Fruit fly (Drosophila melanogaster) whole organism, embryonic: ENCODE data around the gene Dop2R.
"Not testable (repeated sequence)": the region's sequence is repeated elsewhere in the genome, so short reads cannot be mapped to it uniquely, and the experiment has no call there.

Experiments used
- BEAF-32 ChIP-seq: fragments of 200-800 bp; sonication (Bioruptor generic); optimal IDR thresholded peaks from 3 replicates; lab custom pipeline; 2017; ENCODE audit warnings: missing biosample characterization, missing genetic modification characterization, mild to moderate bottlenecking, moderate library complexity, missing genetic modification reagents
- Bteb2 ChIP-seq: fragments of 200-800 bp; sonication (Bioruptor generic); optimal IDR thresholded peaks from 2 replicates; lab custom pipeline; 2016; ENCODE audit warnings: missing biosample characterization, missing genetic modification characterization
- CG10321 ChIP-seq: fragments of 200-800 bp; sonication (Bioruptor generic); IDR thresholded peaks from 2 replicates; pipeline ENCODE4 v1.3.6; 2022; ENCODE audit warnings: missing biosample characterization, missing genetic modification characterization
- CG11085 ChIP-seq: fragments of 200-800 bp; sonication (Bioruptor generic); IDR thresholded peaks from 2 replicates; pipeline ENCODE4 v1.3.6; 2022; ENCODE audit warnings: missing biosample characterization, missing genetic modification characterization
- CG12104 ChIP-seq: fragments of 200-800 bp; sonication (Bioruptor generic); optimal IDR thresholded peaks from 3 replicates; lab custom pipeline; 2016; ENCODE audit warnings: missing biosample characterization, missing genetic modification characterization
- CG12236 ChIP-seq: fragments of 200-800 bp; sonication (Bioruptor generic); optimal IDR thresholded peaks from 2 replicates; lab custom pipeline; 2016; ENCODE audit warnings: missing biosample characterization, missing genetic modification characterization
- CG13424 ChIP-seq: fragments of 200-800 bp; sonication (Bioruptor generic); optimal IDR thresholded peaks from 2 replicates; lab custom pipeline; 2019; ENCODE audit warnings: missing biosample characterization, mild to moderate bottlenecking, missing genetic modification characterization, moderate library complexity
- CG17328 ChIP-seq: fragments of 200-800 bp; sonication (Bioruptor generic); IDR thresholded peaks from 2 replicates; pipeline ENCODE4 v1.3.6; 2022; ENCODE audit warnings: missing biosample characterization, missing genetic modification characterization
- CG17829 ChIP-seq: fragments of 200-800 bp; optimal IDR thresholded peaks from 2 replicates; lab custom pipeline; 2019; ENCODE audit warnings: missing biosample characterization, mild to moderate bottlenecking, missing genetic modification characterization, moderate library complexity
- CG1792 ChIP-seq: fragments of 200-800 bp; sonication (Bioruptor generic); optimal IDR thresholded peaks from 2 replicates; lab custom pipeline; 2016; ENCODE audit warnings: missing biosample characterization, missing genetic modification characterization
- CG2202 ChIP-seq: fragments of 200-800 bp; sonication (Bioruptor generic); optimal IDR thresholded peaks from 2 replicates; lab custom pipeline; 2018; ENCODE audit warnings: missing biosample characterization, mild to moderate bottlenecking, missing genetic modification characterization
- CG3163 ChIP-seq: fragments of 200-800 bp; sonication (Bioruptor generic); optimal IDR thresholded peaks from 3 replicates; lab custom pipeline; 2016; ENCODE audit warnings: missing biosample characterization, missing genetic modification characterization
- CG3407 ChIP-seq: fragments of 200-800 bp; sonication (Bioruptor generic); optimal IDR thresholded peaks from 2 replicates; lab custom pipeline; 2018; ENCODE audit warnings: missing biosample characterization, mild to moderate bottlenecking, missing genetic modification characterization
- CG7357 ChIP-seq: fragments of 200-800 bp; sonication (Bioruptor generic); IDR thresholded peaks from 3 replicates; pipeline ENCODE4 v1.3.6; 2022; ENCODE audit warnings: missing biosample characterization, missing genetic modification characterization
- CG8924 ChIP-seq: fragments of 200-800 bp; optimal IDR thresholded peaks from 3 replicates; lab custom pipeline; 2019; ENCODE audit warnings: missing biosample characterization, mild to moderate bottlenecking, missing genetic modification characterization, moderate library complexity
- CG9215 ChIP-seq: fragments of 200-800 bp; sonication (Bioruptor generic); IDR thresholded peaks from 2 replicates; pipeline ENCODE4 v1.3.6; 2022; ENCODE audit warnings: missing biosample characterization, missing genetic modification characterization
- CTCF ChIP-seq: fragments of 200-800 bp; sonication (Bioruptor generic); optimal IDR thresholded peaks from 2 replicates; lab custom pipeline; 2017; ENCODE audit warnings: missing biosample characterization, mild to moderate bottlenecking, missing genetic modification characterization, moderate library complexity
- Deaf1 ChIP-seq: fragments of 200-800 bp; optimal IDR thresholded peaks from 3 replicates; lab custom pipeline; 2019; ENCODE audit warnings: missing biosample characterization, mild to moderate bottlenecking, missing genetic modification characterization, moderate library complexity
- Dip2 ChIP-seq: fragments of 200-800 bp; sonication (Bioruptor generic); IDR thresholded peaks from 2 replicates; pipeline ENCODE4 v1.3.6; 2022; ENCODE audit warnings: missing biosample characterization, missing genetic modification characterization
- Gsc ChIP-seq: fragments of 200-800 bp; sonication (Bioruptor generic); IDR thresholded peaks from 2 replicates; pipeline ENCODE4 v1.3.6; 2022; ENCODE audit warnings: missing biosample characterization, missing genetic modification characterization
- H15 ChIP-seq: fragments of 200-800 bp; sonication (Bioruptor generic); IDR thresholded peaks from 3 replicates; pipeline ENCODE4 v1.3.6; 2022; ENCODE audit warnings: missing biosample characterization, missing genetic modification characterization
- Hmr ChIP-seq: fragments of 200-800 bp; sonication (Bioruptor generic); optimal IDR thresholded peaks from 3 replicates; lab custom pipeline; 2017; ENCODE audit warnings: mild to moderate bottlenecking, missing biosample characterization, missing genetic modification reagents, missing genetic modification characterization
- Hr78 ChIP-seq, 2 experiments: fragments of 200-800 bp in 1 of 2; fragments of >200 bp in 1 of 2; sonication (Bioruptor generic) in 1 of 2; optimal IDR thresholded peaks; 2 replicates each; lab custom pipeline; 2017 to 2019; ENCODE audit warnings: missing biosample characterization in 2 of 2, missing genetic modification characterization in 2 of 2, mild to moderate bottlenecking in 1 of 2, moderate library complexity in 1 of 2
- PHDP ChIP-seq: fragments of 200-800 bp; sonication (Bioruptor generic); optimal IDR thresholded peaks from 3 replicates; lab custom pipeline; 2018; ENCODE audit warnings: missing biosample characterization, mild to moderate bottlenecking, missing genetic modification characterization, moderate library complexity
- Trl ChIP-seq, 3 experiments: fragments of >200 bp in 2 of 3; fragments of 200-800 bp in 1 of 3; sonication (Bioruptor generic) in 1 of 3; optimal IDR thresholded peaks; 2 replicates in 1 of 3; 3 replicates in 2 of 3; lab custom pipeline; 2016 to 2017; ENCODE audit warnings: missing biosample characterization in 1 of 3, missing genetic modification characterization in 1 of 3
- Usf ChIP-seq: fragments of 200-800 bp; sonication (Bioruptor generic); optimal IDR thresholded peaks from 2 replicates; lab custom pipeline; 2017; ENCODE audit warnings: missing genotype, missing biosample characterization, missing genetic modification characterization
- abd-A ChIP-seq: fragments of 200-800 bp; sonication (Bioruptor generic); optimal IDR thresholded peaks from 3 replicates; lab custom pipeline; 2019; ENCODE audit warnings: missing biosample characterization, mild to moderate bottlenecking, missing genetic modification characterization, moderate library complexity
- dan ChIP-seq: fragments of 200-800 bp; sonication (Bioruptor generic); IDR thresholded peaks from 2 replicates; pipeline ENCODE4 v1.3.6; 2022; ENCODE audit warnings: missing biosample characterization, missing genetic modification characterization
- fd3F ChIP-seq: fragments of 200-800 bp; sonication (Bioruptor generic); optimal IDR thresholded peaks from 2 replicates; lab custom pipeline; 2018; ENCODE audit warnings: missing biosample characterization, mild to moderate bottlenecking, missing genetic modification characterization, moderate library complexity
- gcm2 ChIP-seq: fragments of 200-800 bp; sonication (Bioruptor generic); optimal IDR thresholded peaks from 2 replicates; lab custom pipeline; 2016; ENCODE audit warnings: missing biosample characterization, missing genetic modification characterization
- klu ChIP-seq: fragments of 200-800 bp; sonication (Bioruptor generic); IDR thresholded peaks from 2 replicates; pipeline ENCODE4 v1.3.6; 2022; ENCODE audit warnings: missing biosample characterization, missing genetic modification characterization
- luna ChIP-seq: fragments of 200-800 bp; sonication (Bioruptor generic); optimal IDR thresholded peaks from 2 replicates; lab custom pipeline; 2016; ENCODE audit warnings: missing biosample characterization, missing genetic modification characterization
- pan ChIP-seq, 4 experiments: fragments of >200 bp in 3 of 4; fragments of 200-800 bp in 1 of 4; sonication (Bioruptor generic) in 1 of 4; optimal IDR thresholded peaks in 3 of 4; IDR thresholded peaks in 1 of 4; 2 replicates each; pipeline versions ENCODE4 v1.3.6 to Lab custom; 2017 to 2022; ENCODE audit warnings: missing biosample characterization in 2 of 4, missing genetic modification characterization in 2 of 4, mixed read lengths in 1 of 4
- pnt ChIP-seq: fragments of 200-800 bp; sonication (Bioruptor generic); optimal IDR thresholded peaks from 3 replicates; lab custom pipeline; 2016; ENCODE audit warnings: missing biosample characterization, missing genetic modification characterization
- seq ChIP-seq: fragments of 200-800 bp; sonication (Bioruptor generic); IDR thresholded peaks from 2 replicates; pipeline ENCODE4 v1.3.6; 2022; ENCODE audit warnings: missing biosample characterization, missing genetic modification characterization
- sima ChIP-seq: fragments of 200-800 bp; sonication (Bioruptor generic); optimal IDR thresholded peaks from 2 replicates; lab custom pipeline; 2016; ENCODE audit warnings: missing biosample characterization, missing genetic modification characterization
- tio ChIP-seq: fragments of 200-800 bp; sonication (Bioruptor generic); optimal IDR thresholded peaks from 2 replicates; lab custom pipeline; 2017; ENCODE audit warnings: missing biosample characterization, missing genetic modification characterization, inconsistent platforms

Gene Dop2R

DNA sequence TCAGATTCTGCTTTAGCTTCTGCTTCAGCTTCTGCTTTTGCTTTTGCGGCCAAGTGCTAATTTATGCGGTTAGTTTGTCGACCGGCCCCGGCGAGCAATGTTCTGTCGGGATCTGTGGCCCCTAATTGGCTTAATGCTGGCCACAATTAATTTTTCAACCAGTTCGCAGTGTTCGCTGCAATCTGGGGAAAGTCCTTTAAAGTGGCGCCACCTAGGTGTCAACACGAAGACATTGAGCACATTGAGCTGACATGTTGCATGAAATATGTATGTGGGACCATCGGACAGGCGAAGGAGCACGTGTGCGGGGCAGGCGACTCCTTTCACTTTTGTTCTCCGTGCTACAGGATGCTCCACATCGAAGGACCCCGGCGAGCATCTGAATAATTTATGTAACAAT, 42.5 kb upstream of the Dop2R start:
- TF ChIP-seq CG9215 (GFP tag; lab: Robert Waterston, UW), result no peak
- no peak for TF ChIP-seq CG17328 (GFP tag; lab: Robert Waterston, UW)
- peak; percentile 53 for TF ChIP-seq Dip2 (GFP tag; lab: Robert Waterston, UW)
- TF ChIP-seq pnt (GFP tag; lab: Kevin White, UChicago), result no peak
- TF ChIP-seq CTCF (GFP tag; lab: Kevin White, UChicago), result peak; percentile 72
- TF ChIP-seq Gsc (GFP tag; lab: Robert Waterston, UW), result no peak
- TF ChIP-seq CG13424 (tag; lab: Kevin White, UChicago), result no peak

DNA sequence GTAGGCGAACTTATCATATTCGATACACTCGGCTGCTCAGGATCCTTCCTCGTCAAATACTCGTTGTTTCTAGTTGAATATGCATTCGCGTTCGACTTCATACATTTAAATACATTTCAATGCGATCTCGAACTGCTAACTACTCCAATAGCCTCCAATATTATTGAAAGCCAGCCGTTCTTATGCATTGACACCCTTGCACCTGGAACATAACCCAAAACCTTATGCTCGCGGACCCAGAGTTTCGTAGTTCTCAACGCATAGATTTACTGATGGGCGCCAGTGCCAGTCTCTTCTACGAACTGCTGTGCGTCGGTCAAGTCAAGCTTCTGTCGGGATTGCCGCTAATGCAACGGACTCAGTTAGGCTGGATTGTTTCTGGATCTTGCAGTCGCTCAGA, 33.9 kb upstream of the Dop2R start, which contains the start of gene CG42581:
Gene CG42581, minus strand, starts transcription at position 101 of the 400 bp plus-strand sequence.
- TF ChIP-seq CG17829 (tag; lab: Kevin White, UChicago); klu; CG11085: not testable (repeated sequence)

DNA sequence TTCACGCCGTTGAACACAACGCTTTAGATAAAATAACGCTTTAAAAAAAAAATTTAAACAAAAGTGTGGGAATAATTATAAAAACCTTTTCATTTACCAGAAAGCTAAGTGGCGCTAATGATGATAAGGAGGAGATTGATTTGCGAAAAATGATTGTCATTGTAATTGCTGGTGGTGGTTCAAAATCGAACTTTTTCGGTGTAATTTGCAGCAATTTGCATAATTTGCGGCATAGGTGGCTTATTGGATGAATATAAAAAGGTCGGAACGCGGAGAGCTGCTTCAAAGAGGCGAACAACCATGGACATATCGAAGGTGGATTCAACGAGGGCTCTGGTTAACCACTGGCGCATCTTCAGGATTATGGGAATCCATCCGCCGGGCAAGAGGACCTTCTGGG, 31.6 kb upstream of the Dop2R start, which contains the start of gene Or19b:
Gene Or19b, plus strand, starts transcription at position 301 of the 400 bp plus-strand sequence.
- not testable (repeated sequence) for TF ChIP-seq dan (GFP tag; lab: Robert Waterston, UW); CG2202; BEAF-32 (GFP tag; lab: Kevin White, UChicago)
- TF ChIP-seq, all 482 proteins: peak for 0; not testable (repeated sequence) for 482

DNA sequence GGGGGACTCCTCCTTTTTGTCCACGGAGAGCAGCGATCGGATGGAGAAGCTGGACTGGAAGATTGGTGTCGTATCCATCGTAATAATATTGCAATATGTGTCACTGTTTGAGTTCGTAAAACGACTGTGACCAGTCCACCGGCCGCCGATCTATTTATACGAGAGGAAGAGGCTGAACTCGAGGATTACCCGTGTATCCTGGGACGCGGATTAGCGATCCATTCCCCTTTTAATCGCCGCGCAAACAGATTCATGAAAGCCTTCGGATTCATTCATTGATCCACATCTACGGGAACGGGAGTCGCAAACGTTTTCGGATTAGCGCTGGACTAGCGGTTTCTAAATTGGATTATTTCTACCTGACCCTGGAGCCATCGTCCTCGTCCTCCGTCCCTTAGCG, 29.8 kb upstream of the Dop2R start, which contains the start of gene fd19B:
Gene fd19B, minus strand, starts transcription at position 101 of the 400 bp plus-strand sequence.
- no peak for TF ChIP-seq Hmr (GFP tag; lab: Kevin White, UChicago)
- TF ChIP-seq Hr78 (GFP tag; optimal IDR thresholded peaks at IDR 0.05; lab: Kevin White, UChicago), result no peak
- TF ChIP-seq CG3407 (GFP tag; lab: Kevin White, UChicago), result no peak
- no peak for TF ChIP-seq CG8924 (tag; lab: Kevin White, UChicago)
- no peak for TF ChIP-seq CG13424 (tag; lab: Kevin White, UChicago)
- no peak for TF ChIP-seq PHDP (tag; lab: Kevin White, UChicago)
- TF ChIP-seq Dip2 (GFP tag; lab: Robert Waterston, UW), result no peak
- no peak for TF ChIP-seq tio (GFP tag; lab: Kevin White, UChicago)
- TF ChIP-seq CG1792 (GFP tag; lab: Kevin White, UChicago), result no peak
- TF ChIP-seq gcm2, result no peak
- no peak for TF ChIP-seq CG11085
- TF ChIP-seq, all 482 proteins: peak for 0

DNA sequence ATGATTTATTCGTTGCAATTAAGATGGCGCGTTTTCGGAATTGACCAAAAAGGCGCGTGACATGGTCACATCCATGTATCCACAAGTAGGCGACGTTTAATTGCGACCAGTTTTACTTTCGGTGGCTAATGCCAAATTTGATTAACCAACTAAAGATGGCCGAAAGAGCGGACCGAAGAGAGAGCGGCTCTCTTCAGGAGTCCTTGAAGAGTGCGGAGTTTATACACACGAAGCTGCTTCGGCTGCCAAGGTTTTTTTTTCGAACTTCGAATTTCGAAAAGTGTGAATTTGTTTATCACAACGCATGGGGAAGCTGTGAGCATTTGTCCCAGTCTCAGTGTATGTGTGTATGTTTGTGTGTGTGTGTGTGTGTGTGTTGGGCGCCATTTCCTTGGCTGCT, 21.3 kb upstream of the Dop2R start:
- TF ChIP-seq pan (optimal IDR thresholded peaks at IDR 0.05; lab: Kevin White, UChicago) (no peak), pan (GFP tag; optimal IDR thresholded peaks at IDR 0.05 in 1 of 2, IDR thresholded peaks at IDR 0.05 in 1 of 2) (no peak), CG12236 (no peak), H15 (GFP tag; lab: Robert Waterston, UW) (no peak), CG10321 (no peak), luna (GFP tag; lab: Kevin White, UChicago) (no peak), abd-A (tag; lab: Kevin White, UChicago) (peak; percentile 14), CG3163 (GFP tag; lab: Kevin White, UChicago) (peak; percentile 67), CG12104 (GFP tag; lab: Kevin White, UChicago) (no peak), Bteb2 (GFP tag; lab: Kevin White, UChicago) (no peak), Usf (no peak), Deaf1 (peak; percentile 70), fd3F (no peak), Trl (optimal IDR thresholded peaks at IDR 0.05; lab: Kevin White, UChicago) (peak in 1 of 2 experiments; percentile 25), Trl (GFP tag; optimal IDR thresholded peaks at IDR 0.05; lab: Kevin White, UChicago) (no peak), sima (GFP tag; lab: Kevin White, UChicago) (no peak), CG7357 (GFP tag; lab: Robert Waterston, UW) (no peak), seq (GFP tag; lab: Robert Waterston, UW) (no peak)
